Fruit fly (Drosophila melanogaster) whole organism, prepupa: Measurements from ENCODE around the gene CG5776.

Experiments used
- CG3919 ChIP-seq: fragments of 200-800 bp; sonication (Bioruptor generic); optimal IDR thresholded peaks from 3 replicates; lab custom pipeline; 2016; ENCODE audit warnings: missing biosample characterization, missing genetic modification characterization
- Lpt ChIP-seq: fragments of 200-800 bp; sonication (Bioruptor generic); optimal IDR thresholded peaks from 3 replicates; lab custom pipeline; 2016; ENCODE audit warnings: missing biosample characterization, missing genetic modification characterization
- Sox102F ChIP-seq: fragments of 200-800 bp; sonication (Bioruptor generic); optimal IDR thresholded peaks from 2 replicates; lab custom pipeline; 2016; ENCODE audit warnings: missing biosample characterization, mild to moderate bottlenecking, missing genetic modification characterization
- Sox14 ChIP-seq: fragments of 200-800 bp; sonication (Bioruptor generic); optimal IDR thresholded peaks from 3 replicates; lab custom pipeline; 2016; ENCODE audit warnings: missing biosample characterization, missing genetic modification characterization
- fkh ChIP-seq: fragments of 200-800 bp; sonication (Bioruptor generic); optimal IDR thresholded peaks from 3 replicates; lab custom pipeline; 2017; ENCODE audit warnings: missing biosample characterization, mild to moderate bottlenecking, missing genetic modification characterization, moderate library complexity

DNA sequence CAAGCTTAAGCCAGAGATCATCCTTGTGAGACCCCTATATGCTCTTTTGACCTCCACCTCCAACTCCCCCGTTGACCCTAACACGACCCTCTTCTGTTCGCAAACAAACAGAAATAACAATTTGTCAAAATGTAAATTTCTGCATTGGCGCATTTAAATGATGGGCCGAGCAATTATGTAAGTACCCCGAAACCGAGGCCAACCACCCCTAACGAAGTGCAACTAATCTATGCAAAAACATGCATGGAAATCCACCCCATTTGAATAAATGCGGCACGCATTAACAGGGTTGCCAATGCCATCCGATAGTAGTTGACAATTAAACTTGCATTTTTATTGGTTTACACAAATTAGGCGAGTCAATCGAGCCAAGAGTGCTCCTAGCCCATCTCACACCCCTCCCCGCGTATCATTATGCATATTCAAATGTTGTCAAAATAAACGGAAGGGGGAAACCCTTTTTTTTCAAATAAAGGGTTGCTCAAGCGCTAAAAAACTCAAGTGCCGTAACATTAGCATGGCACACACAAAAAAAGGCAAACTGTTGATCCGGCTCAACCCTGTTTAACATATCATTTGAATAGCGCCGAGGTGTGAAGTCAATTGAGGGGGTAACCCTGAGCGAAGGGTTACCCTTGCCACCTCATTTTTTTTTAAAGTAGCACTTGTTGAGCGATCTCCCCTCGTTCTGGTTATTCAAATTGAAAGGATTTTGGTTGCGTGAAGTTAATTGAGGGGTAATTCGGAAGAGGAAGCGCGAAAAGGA lies 22.5 kb downstream of the CG5776 start:
- no peak for TF ChIP-seq Sox14 (GFP tag; lab: Kevin White, UChicago)
- TF ChIP-seq CG3919 = no peak
- TF ChIP-seq Sox102F (GFP tag; lab: Kevin White, UChicago) = no peak
- no peak for TF ChIP-seq fkh (GFP tag; lab: Kevin White, UChicago)
- no peak for TF ChIP-seq Lpt (GFP tag; lab: Kevin White, UChicago)
